Fruit fly (Drosophila melanogaster) whole organism, embryonic: ENCODE data around the gene cbt.

Source experiments
- ATbp ChIP-seq: fragments of 200-800 bp; sonication (Bioruptor generic); optimal IDR thresholded peaks from 2 replicates; lab custom pipeline; 2017; ENCODE audit warnings: missing biosample characterization, mild to moderate bottlenecking, missing genetic modification characterization, missing genetic modification reagents
- Abd-B ChIP-seq: fragments of 200-800 bp; sonication (Bioruptor generic); optimal IDR thresholded peaks from 2 replicates; lab custom pipeline; 2018; ENCODE audit warnings: missing biosample characterization, mild to moderate bottlenecking, missing genetic modification characterization, moderate library complexity
- BtbVII ChIP-seq: fragments of 200-800 bp; sonication (Bioruptor generic); optimal IDR thresholded peaks from 3 replicates; lab custom pipeline; 2017; ENCODE audit warnings: missing biosample characterization, mild to moderate bottlenecking, missing genetic modification characterization
- CG10462 ChIP-seq: fragments of 200-800 bp; sonication (Bioruptor generic); optimal IDR thresholded peaks from 2 replicates; lab custom pipeline; 2016; ENCODE audit warnings: missing biosample characterization, missing genetic modification characterization
- CG12236 ChIP-seq: fragments of 200-800 bp; sonication (Bioruptor generic); optimal IDR thresholded peaks from 2 replicates; lab custom pipeline; 2016; ENCODE audit warnings: missing biosample characterization, missing genetic modification characterization
- CG14050 ChIP-seq: fragments of 200-800 bp; sonication (Bioruptor generic); IDR thresholded peaks from 3 replicates; pipeline ENCODE4 v1.3.6; 2022; ENCODE audit warnings: missing biosample characterization, missing genetic modification characterization
- CG15514 ChIP-seq: fragments of 200-800 bp; sonication (Bioruptor generic); optimal IDR thresholded peaks from 3 replicates; lab custom pipeline; 2017; ENCODE audit warnings: missing biosample characterization, missing genetic modification characterization, mild to moderate bottlenecking, moderate library complexity, missing genetic modification reagents
- CG16779 ChIP-seq: fragments of 200-800 bp; sonication (Bioruptor generic); IDR thresholded peaks from 2 replicates; pipeline ENCODE4 v1.3.6; 2022; ENCODE audit warnings: missing biosample characterization, missing genetic modification characterization
- CG2712 ChIP-seq: fragments of 200-800 bp; optimal IDR thresholded peaks from 3 replicates; lab custom pipeline; 2019; ENCODE audit warnings: missing biosample characterization, mild to moderate bottlenecking, missing genetic modification characterization, moderate library complexity
- CG3065 ChIP-seq: fragments of 200-800 bp; sonication (Bioruptor generic); optimal IDR thresholded peaks from 2 replicates; lab custom pipeline; 2016; ENCODE audit warnings: missing biosample characterization, missing genetic modification characterization
- CG4707 ChIP-seq: fragments of 200-800 bp; sonication (Bioruptor generic); optimal IDR thresholded peaks from 2 replicates; lab custom pipeline; 2018; ENCODE audit warnings: missing biosample characterization, mild to moderate bottlenecking, missing genetic modification characterization, moderate library complexity
- CG4730 ChIP-seq: fragments of 200-800 bp; sonication (Bioruptor generic); IDR thresholded peaks from 2 replicates; pipeline ENCODE4 v1.3.6; 2022; ENCODE audit warnings: missing biosample characterization, missing genetic modification characterization
- CG6272 ChIP-seq: fragments of 200-800 bp; sonication (Bioruptor generic); IDR thresholded peaks from 2 replicates; pipeline ENCODE4 v1.3.6; 2022; ENCODE audit warnings: missing biosample characterization, missing genetic modification characterization
- CG6813 ChIP-seq: fragments of 200-800 bp; sonication (Bioruptor generic); optimal IDR thresholded peaks from 2 replicates; lab custom pipeline; 2017; ENCODE audit warnings: missing biosample characterization, missing genetic modification characterization, mild to moderate bottlenecking, moderate library complexity, missing genetic modification reagents
- CG7357 ChIP-seq: fragments of 200-800 bp; sonication (Bioruptor generic); IDR thresholded peaks from 3 replicates; pipeline ENCODE4 v1.3.6; 2022; ENCODE audit warnings: missing biosample characterization, missing genetic modification characterization
- CG7556 ChIP-seq: fragments of 200-800 bp; sonication (Bioruptor generic); optimal IDR thresholded peaks from 2 replicates; lab custom pipeline; 2017; ENCODE audit warnings: missing biosample characterization, mild to moderate bottlenecking, missing genetic modification characterization
- CG8359 ChIP-seq: fragments of 200-800 bp; sonication (Bioruptor generic); optimal IDR thresholded peaks from 2 replicates; lab custom pipeline; 2017; ENCODE audit warnings: missing biosample characterization, mild to moderate bottlenecking, missing genetic modification characterization, borderline replicate concordance
- CkIIα-i1 ChIP-seq: fragments of 200-800 bp; sonication (Bioruptor generic); IDR thresholded peaks from 2 replicates; pipeline ENCODE4 v1.3.6; 2022; ENCODE audit warnings: missing biosample characterization, missing genetic modification characterization
- Dbx ChIP-seq: fragments of 200-800 bp; sonication (Bioruptor generic); IDR thresholded peaks from 3 replicates; pipeline ENCODE4 v1.3.6; 2022; ENCODE audit warnings: missing biosample characterization, missing genetic modification characterization
- Dip3 ChIP-seq: fragments of 200-800 bp; sonication (Bioruptor generic); optimal IDR thresholded peaks from 3 replicates; lab custom pipeline; 2016; ENCODE audit warnings: missing biosample characterization, missing genetic modification characterization
- Doc3 ChIP-seq: fragments of 200-800 bp; sonication (Bioruptor generic); IDR thresholded peaks from 3 replicates; pipeline ENCODE4 v1.3.6; 2022; ENCODE audit warnings: missing biosample characterization, missing genetic modification characterization; ENCODE audit not compliant: partially characterized antibody
- Fer1 ChIP-seq: fragments of 200-800 bp; sonication (Bioruptor generic); optimal IDR thresholded peaks from 2 replicates; lab custom pipeline; 2017; ENCODE audit warnings: missing biosample characterization, mild to moderate bottlenecking, missing genetic modification characterization
- HHEX ChIP-seq: fragments of 200-800 bp; sonication (Bioruptor generic); optimal IDR thresholded peaks from 3 replicates; lab custom pipeline; 2017; ENCODE audit warnings: missing biosample characterization, mild to moderate bottlenecking, missing genetic modification characterization, missing genetic modification reagents
- Hr3 ChIP-seq: fragments of 200-800 bp; sonication (Bioruptor generic); optimal IDR thresholded peaks from 3 replicates; lab custom pipeline; 2016; ENCODE audit warnings: missing biosample characterization, missing genetic modification characterization
- Med ChIP-seq: fragments of 200-800 bp; sonication (Bioruptor generic); peaks from one replicate; lab custom pipeline; 2016; ENCODE audit warnings: missing biosample characterization, missing genetic modification characterization, mild to moderate bottlenecking, inconsistent platforms, moderate library complexity
- NC2β ChIP-seq: fragments of 200-800 bp; sonication (Bioruptor generic); optimal IDR thresholded peaks from 2 replicates; lab custom pipeline; 2016; ENCODE audit warnings: missing biosample characterization, missing genetic modification characterization
- Sin3A ChIP-seq: fragments of >200 bp; optimal IDR thresholded peaks from 2 replicates; lab custom pipeline; 2018
- Usf ChIP-seq: fragments of 200-800 bp; sonication (Bioruptor generic); optimal IDR thresholded peaks from 2 replicates; lab custom pipeline; 2017; ENCODE audit warnings: missing genotype, missing biosample characterization, missing genetic modification characterization
- Vsx1 ChIP-seq: fragments of 200-800 bp; sonication (Bioruptor generic); optimal IDR thresholded peaks from 2 replicates; lab custom pipeline; 2017; ENCODE audit warnings: missing biosample characterization, mild to moderate bottlenecking, missing genetic modification characterization, missing genetic modification reagents
- abd-A ChIP-seq: fragments of 200-800 bp; sonication (Bioruptor generic); optimal IDR thresholded peaks from 3 replicates; lab custom pipeline; 2019; ENCODE audit warnings: missing biosample characterization, mild to moderate bottlenecking, missing genetic modification characterization, moderate library complexity
- amos ChIP-seq: fragments of 200-800 bp; sonication (Bioruptor generic); IDR thresholded peaks from 2 replicates; pipeline ENCODE4 v1.3.6; 2022; ENCODE audit warnings: missing biosample characterization, missing genetic modification characterization; ENCODE audit not compliant: partially characterized antibody
- cato ChIP-seq: fragments of 200-800 bp; sonication (Bioruptor generic); optimal IDR thresholded peaks from 2 replicates; lab custom pipeline; 2016; ENCODE audit warnings: missing biosample characterization, missing genetic modification characterization, borderline replicate concordance
- chm ChIP-seq: fragments of 200-800 bp; sonication (Bioruptor generic); IDR thresholded peaks from 2 replicates; pipeline ENCODE4 v1.3.6; 2022; ENCODE audit warnings: missing biosample characterization, missing genetic modification characterization
- corto ChIP-seq: fragments of 200-800 bp; sonication (Bioruptor generic); optimal IDR thresholded peaks from 2 replicates; lab custom pipeline; 2016; ENCODE audit warnings: missing biosample characterization, mild to moderate bottlenecking, missing genetic modification characterization, moderate library complexity
- crol ChIP-seq: fragments of 200-800 bp; sonication (Bioruptor generic); IDR thresholded peaks from 2 replicates; pipeline ENCODE4 v1.3.6; 2022; ENCODE audit warnings: missing biosample characterization, missing genetic modification characterization
- dmrt11E ChIP-seq: fragments of 200-800 bp; sonication (Bioruptor generic); optimal IDR thresholded peaks from 3 replicates; lab custom pipeline; 2018; ENCODE audit warnings: missing biosample characterization, mild to moderate bottlenecking, missing genetic modification characterization, moderate library complexity
- fd3F ChIP-seq: fragments of 200-800 bp; sonication (Bioruptor generic); optimal IDR thresholded peaks from 2 replicates; lab custom pipeline; 2018; ENCODE audit warnings: missing biosample characterization, mild to moderate bottlenecking, missing genetic modification characterization, moderate library complexity
- knrl ChIP-seq: fragments of 200-800 bp; sonication (Bioruptor generic); IDR thresholded peaks from 3 replicates; pipeline ENCODE4 v1.3.6; 2022; ENCODE audit warnings: missing biosample characterization, missing genetic modification characterization; ENCODE audit not compliant: partially characterized antibody
- lilli ChIP-seq: fragments of 200-800 bp; sonication (Bioruptor generic); optimal IDR thresholded peaks from 3 replicates; lab custom pipeline; 2016; ENCODE audit warnings: missing biosample characterization, missing genetic modification characterization
- pfk ChIP-seq: fragments of 200-800 bp; sonication (Bioruptor generic); optimal IDR thresholded peaks from 2 replicates; lab custom pipeline; 2018; ENCODE audit warnings: missing biosample characterization, mild to moderate bottlenecking, missing genetic modification characterization, moderate library complexity
- prd ChIP-seq, 3 experiments: fragments of >200 bp in 2 of 3; fragments of 200-800 bp in 1 of 3; sonication (Bioruptor generic) in 1 of 3; optimal IDR thresholded peaks in 2 of 3; IDR thresholded peaks in 1 of 3; 2 replicates in 2 of 3; 3 replicates in 1 of 3; pipeline versions ENCODE4 v1.3.6 to Lab custom; 2017 to 2022; ENCODE audit warnings: missing biosample characterization in 1 of 3, missing genetic modification characterization in 1 of 3
- salm ChIP-seq: fragments of 200-800 bp; sonication (Bioruptor generic); optimal IDR thresholded peaks from 2 replicates; lab custom pipeline; 2018; ENCODE audit warnings: missing biosample characterization, mild to moderate bottlenecking, missing genetic modification characterization
- sima ChIP-seq: fragments of 200-800 bp; sonication (Bioruptor generic); optimal IDR thresholded peaks from 2 replicates; lab custom pipeline; 2016; ENCODE audit warnings: missing biosample characterization, missing genetic modification characterization
- sisA ChIP-seq: fragments of 200-800 bp; sonication (Bioruptor generic); IDR thresholded peaks from 2 replicates; pipeline ENCODE4 v1.3.6; 2022; ENCODE audit warnings: missing biosample characterization, missing genetic modification characterization
- slou ChIP-seq: fragments of 200-800 bp; sonication (Bioruptor generic); optimal IDR thresholded peaks from 3 replicates; lab custom pipeline; 2016; ENCODE audit warnings: missing biosample characterization, missing genetic modification characterization
- tio ChIP-seq: fragments of 200-800 bp; sonication (Bioruptor generic); optimal IDR thresholded peaks from 2 replicates; lab custom pipeline; 2017; ENCODE audit warnings: missing biosample characterization, missing genetic modification characterization, inconsistent platforms
- tna ChIP-seq: fragments of 200-800 bp; sonication (Bioruptor generic); IDR thresholded peaks from 2 replicates; pipeline ENCODE4 v1.3.6; 2022; ENCODE audit warnings: missing biosample characterization, missing genetic modification characterization; ENCODE audit not compliant: partially characterized antibody
- unc-4 ChIP-seq: fragments of 200-800 bp; sonication (Bioruptor generic); IDR thresholded peaks from 2 replicates; pipeline ENCODE4 v1.3.6; 2022; ENCODE audit warnings: missing biosample characterization, missing genetic modification characterization; ENCODE audit not compliant: partially characterized antibody
- yki ChIP-seq: fragments of >200 bp; optimal IDR thresholded peaks from 3 replicates; lab custom pipeline; 2018

cbt gene

DNA sequence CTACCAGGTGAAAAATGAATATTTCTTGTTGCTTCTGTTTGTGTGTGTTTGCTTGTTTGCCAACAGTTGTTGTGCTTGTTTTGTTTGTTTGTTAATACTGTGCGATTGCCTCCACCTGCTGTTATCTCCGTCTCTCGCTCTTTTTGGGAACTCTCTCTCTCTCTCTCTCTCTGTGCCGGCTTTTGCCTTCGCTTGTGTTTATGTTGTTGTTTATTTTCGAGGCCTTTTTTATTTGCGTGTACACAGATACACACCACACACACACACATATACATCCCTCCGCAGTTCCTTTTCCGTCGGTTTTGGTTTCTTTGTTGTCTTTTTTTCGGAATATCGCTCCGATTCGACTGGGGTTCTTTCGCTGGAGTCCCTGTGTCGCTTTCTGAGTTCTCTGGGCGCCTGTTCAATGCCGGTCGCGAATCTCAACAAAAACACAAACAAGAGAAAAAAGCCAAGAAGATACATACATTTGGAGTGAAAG is 31.1 kb upstream of the cbt start:
- TF ChIP-seq BtbVII (GFP tag; lab: Kevin White, UChicago) (peak; percentile 74), CG4730 (GFP tag; lab: Robert Waterston, UW) (0 out of 2 replicates have a peak, but pooled peaks have one; percentile 18), Med (GFP tag; lab: Kevin White, UChicago) (peak; percentile 93), HHEX (GFP tag; lab: Kevin White, UChicago) (peak; percentile 51), Sin3A (lab: Kevin White, UChicago) (no peak), salm (tag; lab: Kevin White, UChicago) (peak; percentile 77), Usf (GFP tag; lab: Kevin White, UChicago) (peak; percentile 53), CG16779 (no peak), NC2β (GFP tag; lab: Kevin White, UChicago) (peak; percentile 79), CG14050 (no peak), sima (GFP tag; lab: Kevin White, UChicago) (no peak), dmrt11E (tag; lab: Kevin White, UChicago) (peak; percentile 84), CG7357 (GFP tag; lab: Robert Waterston, UW) (no peak), tio (peak; percentile 40), CG12236 (peak; percentile 88), ATbp (GFP tag; lab: Kevin White, UChicago) (peak; percentile 91), corto (GFP tag; lab: Kevin White, UChicago) (peak; percentile 3), amos (no peak), CG10462 (peak; percentile 29), knrl (GFP tag; lab: Robert Waterston, UW) (no peak), Abd-B (no peak), Doc3 (GFP tag; lab: Robert Waterston, UW) (0 out of 3 replicates have a peak, but pooled peaks have one; percentile 17), Hr3 (peak; percentile 29), slou (GFP tag; lab: Kevin White, UChicago) (peak; percentile 23), Fer1 (peak; percentile 63), CG2712 (tag; lab: Kevin White, UChicago) (peak; percentile 77), lilli (GFP tag; lab: Kevin White, UChicago) (no peak), unc-4 (GFP tag; lab: Robert Waterston, UW) (no peak), CG6272 (GFP tag; lab: Robert Waterston, UW) (no peak), Dip3 (GFP tag; lab: Kevin White, UChicago) (no peak), tna (GFP tag; lab: Robert Waterston, UW) (no peak), CG3065 (GFP tag; lab: Kevin White, UChicago) (peak; percentile 45), Vsx1 (GFP tag; lab: Kevin White, UChicago) (peak; percentile 87), pfk (GFP tag; lab: Kevin White, UChicago) (peak; percentile 58), CkIIα-i1 (GFP tag; lab: Robert Waterston, UW) (no peak), CG4707 (GFP tag; lab: Kevin White, UChicago) (peak; percentile 47), chm (GFP tag; lab: Robert Waterston, UW) (peak; percentile 81; the same call in 1 of the 2 replicates), CG8359 (peak; percentile 86), sisA (GFP tag; lab: Robert Waterston, UW) (no peak), CG7556 (GFP tag; lab: Kevin White, UChicago) (peak; percentile 65), fd3F (GFP tag; lab: Kevin White, UChicago) (no peak), prd (optimal IDR thresholded peaks at IDR 0.05; lab: Kevin White, UChicago) (no peak), prd (GFP tag; IDR thresholded peaks at IDR 0.05; lab: Robert Waterston, UW) (peak; percentile 54; the same call in 2 of the 3 replicates), CG6813 (GFP tag; lab: Kevin White, UChicago) (peak; percentile 91), crol (GFP tag; lab: Robert Waterston, UW) (peak; percentile 80), yki (lab: Kevin White, UChicago) (no peak), cato (peak; percentile 54), Dbx (GFP tag; lab: Robert Waterston, UW) (0 out of 3 replicates have a peak, but pooled peaks have one; percentile 34), abd-A (tag; lab: Kevin White, UChicago) (peak; percentile 76), CG15514 (GFP tag; lab: Kevin White, UChicago) (peak; percentile 0)
